Fruit fly (Drosophila melanogaster) whole organism, embryonic: ENCODE measurements around the gene HIP-R.

Experiments used
- CG1024 ChIP-seq: fragments of 200-800 bp; sonication (Bioruptor generic); IDR thresholded peaks from 2 replicates; pipeline ENCODE4 v1.3.6; 2022; ENCODE audit warnings: missing biosample characterization, missing genetic modification characterization
- Dp ChIP-seq: fragments of 200-800 bp; sonication (Bioruptor generic); optimal IDR thresholded peaks from 2 replicates; lab custom pipeline; 2018; ENCODE audit warnings: missing biosample characterization, mild to moderate bottlenecking, missing genetic modification characterization, moderate library complexity
- crp ChIP-seq, 2 experiments: fragments of 200-800 bp; sonication (Bioruptor generic); optimal IDR thresholded peaks; 2 replicates in 1 of 2; 3 replicates in 1 of 2; lab custom pipeline; 2017; ENCODE audit warnings: missing biosample characterization in 2 of 2, missing genetic modification characterization in 2 of 2, mild to moderate bottlenecking in 1 of 2, moderate library complexity in 1 of 2
- jumu ChIP-seq: fragments of 200-800 bp; sonication (Bioruptor generic); optimal IDR thresholded peaks from 3 replicates; lab custom pipeline; 2016; ENCODE audit warnings: missing biosample characterization, missing genetic modification characterization
- tio ChIP-seq: fragments of 200-800 bp; sonication (Bioruptor generic); optimal IDR thresholded peaks from 2 replicates; lab custom pipeline; 2017; ENCODE audit warnings: missing biosample characterization, missing genetic modification characterization, inconsistent platforms
- zf30C ChIP-seq: fragments of 200-800 bp; sonication (Bioruptor generic); optimal IDR thresholded peaks from 3 replicates; lab custom pipeline; 2018; ENCODE audit warnings: missing biosample characterization, mild to moderate bottlenecking, missing genetic modification characterization

DNA sequence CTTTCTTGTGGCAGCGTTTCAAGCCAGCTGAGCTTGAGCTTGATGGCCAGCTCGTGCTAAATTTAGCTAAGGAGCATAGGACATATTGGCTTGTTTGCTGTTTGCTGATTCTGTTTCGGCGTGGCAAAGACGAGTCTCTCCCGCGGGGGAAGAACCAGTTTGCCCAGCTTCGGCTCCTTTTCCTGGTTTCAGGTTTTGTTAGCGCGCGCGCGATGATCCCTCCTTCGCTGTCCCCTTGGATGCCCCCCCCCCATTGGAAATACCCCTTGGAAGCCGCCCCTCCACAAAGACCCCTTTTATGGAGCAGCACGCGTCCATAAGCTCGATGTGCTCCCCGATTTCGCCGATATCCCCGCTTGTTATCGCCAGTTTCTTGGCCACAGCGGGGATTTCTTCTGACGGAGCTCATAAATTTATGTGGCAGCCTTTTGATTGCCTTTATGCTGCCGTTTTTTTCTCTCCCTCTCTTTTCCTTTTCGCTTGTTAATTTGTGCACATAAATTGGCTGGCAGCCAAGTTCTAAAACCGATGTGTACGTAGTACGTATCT, 43.4 kb downstream of the HIP-R start:
- TF ChIP-seq jumu (GFP tag; lab: Kevin White, UChicago) (no peak), crp (GFP tag; optimal IDR thresholded peaks at IDR 0.05; lab: Kevin White, UChicago) (no peak), tio (GFP tag; lab: Kevin White, UChicago) (no peak), zf30C (no peak), CG1024 (no peak), Dp (GFP tag; lab: Kevin White, UChicago) (no peak)
